Fruit fly (Drosophila melanogaster) whole organism, embryonic: ENCODE measurements around the gene mad2.

ENCODE experiments used
- Asciz ChIP-seq: fragments of 200-800 bp; sonication (Bioruptor generic); optimal IDR thresholded peaks from 2 replicates; lab custom pipeline; 2017; ENCODE audit warnings: missing biosample characterization, mild to moderate bottlenecking, missing genetic modification characterization, missing genetic modification reagents
- BEAF-32 ChIP-seq: fragments of 200-800 bp; sonication (Bioruptor generic); optimal IDR thresholded peaks from 3 replicates; lab custom pipeline; 2017; ENCODE audit warnings: missing biosample characterization, missing genetic modification characterization, mild to moderate bottlenecking, moderate library complexity, missing genetic modification reagents
- Blimp-1 ChIP-seq: fragments of 200-800 bp; sonication (Bioruptor generic); optimal IDR thresholded peaks from 3 replicates; lab custom pipeline; 2018; ENCODE audit warnings: missing biosample characterization, missing genetic modification characterization, mild to moderate bottlenecking, moderate library complexity, missing genetic modification reagents
- C15 ChIP-seq: fragments of 200-800 bp; sonication (Bioruptor generic); IDR thresholded peaks from 3 replicates; pipeline ENCODE4 v1.3.6; 2022; ENCODE audit warnings: missing biosample characterization, missing genetic modification characterization
- CG15073 ChIP-seq: fragments of 200-800 bp; sonication (Bioruptor generic); optimal IDR thresholded peaks from 2 replicates; lab custom pipeline; 2016; ENCODE audit warnings: missing biosample characterization, missing genetic modification characterization
- CG15479 ChIP-seq: fragments of 200-800 bp; sonication (Bioruptor generic); optimal IDR thresholded peaks from 3 replicates; lab custom pipeline; 2019; ENCODE audit warnings: missing biosample characterization, mild to moderate bottlenecking, missing genetic modification characterization, moderate library complexity
- CG15696 ChIP-seq: fragments of 200-800 bp; sonication (Bioruptor generic); optimal IDR thresholded peaks from 2 replicates; lab custom pipeline; 2019; ENCODE audit warnings: missing biosample characterization, mild to moderate bottlenecking, missing genetic modification characterization, moderate library complexity
- CG1792 ChIP-seq: fragments of 200-800 bp; sonication (Bioruptor generic); optimal IDR thresholded peaks from 2 replicates; lab custom pipeline; 2016; ENCODE audit warnings: missing biosample characterization, missing genetic modification characterization
- CG2678 ChIP-seq: fragments of 200-800 bp; sonication (Bioruptor generic); optimal IDR thresholded peaks from 3 replicates; lab custom pipeline; 2019; ENCODE audit warnings: missing biosample characterization, mild to moderate bottlenecking, missing genetic modification characterization, moderate library complexity
- CG30431 ChIP-seq: fragments of 200-800 bp; sonication (Bioruptor generic); optimal IDR thresholded peaks from 2 replicates; lab custom pipeline; 2017; ENCODE audit warnings: missing biosample characterization, missing genetic modification characterization
- CG5245 ChIP-seq: fragments of 200-800 bp; sonication (Bioruptor generic); optimal IDR thresholded peaks from 3 replicates; lab custom pipeline; 2016; ENCODE audit warnings: missing biosample characterization, missing genetic modification characterization
- CHES-1-like ChIP-seq: fragments of 200-800 bp; sonication (Bioruptor generic); optimal IDR thresholded peaks from 2 replicates; lab custom pipeline; 2016; ENCODE audit warnings: missing biosample characterization, missing genetic modification characterization
- D ChIP-seq, 2 experiments: fragments of 200-800 bp in 1 of 2; fragments of >200 bp in 1 of 2; sonication (Bioruptor generic) in 1 of 2; optimal IDR thresholded peaks; 2 replicates in 1 of 2; 3 replicates in 1 of 2; lab custom pipeline; 2017; ENCODE audit warnings: mild to moderate bottlenecking in 1 of 2, missing biosample characterization in 1 of 2, missing genetic modification characterization in 1 of 2, missing genetic modification reagents in 1 of 2
- D19A ChIP-seq: fragments of 200-800 bp; optimal IDR thresholded peaks from 3 replicates; lab custom pipeline; 2019; ENCODE audit warnings: missing biosample characterization, mild to moderate bottlenecking, missing genetic modification characterization, moderate library complexity
- Deaf1 ChIP-seq: fragments of 200-800 bp; optimal IDR thresholded peaks from 3 replicates; lab custom pipeline; 2019; ENCODE audit warnings: missing biosample characterization, mild to moderate bottlenecking, missing genetic modification characterization, moderate library complexity
- Ets65A ChIP-seq: fragments of 200-800 bp; sonication (Bioruptor generic); peaks from one replicate; lab custom pipeline; 2016; ENCODE audit warnings: missing biosample characterization, missing genetic modification characterization
- Gug ChIP-seq: fragments of 200-800 bp; sonication (Bioruptor generic); IDR thresholded peaks from 4 replicates; pipeline ENCODE4 v1.3.6; 2022; ENCODE audit warnings: missing biosample characterization, missing genetic modification characterization
- Kr ChIP-seq: fragments of 200-800 bp; sonication (Bioruptor generic); optimal IDR thresholded peaks from 2 replicates; lab custom pipeline; 2017; ENCODE audit warnings: missing biosample characterization, mild to moderate bottlenecking, missing genetic modification characterization
- Mad ChIP-seq: fragments of 200-800 bp; sonication (Bioruptor generic); optimal IDR thresholded peaks from 2 replicates; lab custom pipeline; 2016; ENCODE audit warnings: missing biosample characterization, missing genetic modification characterization
- Nf-YA ChIP-seq: fragments of 200-800 bp; sonication (Bioruptor generic); IDR thresholded peaks from 2 replicates; pipeline ENCODE4 v1.3.6; 2022; ENCODE audit warnings: missing biosample characterization, missing genetic modification characterization
- Optix ChIP-seq: fragments of 200-800 bp; sonication (Bioruptor generic); IDR thresholded peaks from 3 replicates; pipeline ENCODE4 v1.3.6; 2022; ENCODE audit warnings: missing biosample characterization, missing genetic modification characterization
- Trl ChIP-seq, 3 experiments: fragments of >200 bp in 2 of 3; fragments of 200-800 bp in 1 of 3; sonication (Bioruptor generic) in 1 of 3; optimal IDR thresholded peaks; 2 replicates in 1 of 3; 3 replicates in 2 of 3; lab custom pipeline; 2016 to 2017; ENCODE audit warnings: missing biosample characterization in 1 of 3, missing genetic modification characterization in 1 of 3
- Xrp1 ChIP-seq: fragments of 200-800 bp; sonication (Bioruptor generic); IDR thresholded peaks from 2 replicates; pipeline ENCODE4 v1.3.6; 2022; ENCODE audit warnings: missing biosample characterization, missing genetic modification characterization
- ac ChIP-seq: fragments of 200-800 bp; sonication (Bioruptor generic); optimal IDR thresholded peaks from 3 replicates; lab custom pipeline; 2017; ENCODE audit warnings: missing biosample characterization, mild to moderate bottlenecking, missing genetic modification characterization
- caup ChIP-seq: fragments of 200-800 bp; sonication (Bioruptor generic); optimal IDR thresholded peaks from 3 replicates; lab custom pipeline; 2017; ENCODE audit warnings: missing biosample characterization, mild to moderate bottlenecking, missing genetic modification characterization, moderate library complexity; ENCODE audit not compliant: severe bottlenecking
- croc ChIP-seq: fragments of 200-800 bp; sonication (Bioruptor generic); conservative IDR thresholded peaks from 3 replicates; pipeline ENCODE4 v1.3.6; 2022; ENCODE audit warnings: missing biosample characterization, missing genetic modification characterization
- crp ChIP-seq, 2 experiments: fragments of 200-800 bp; sonication (Bioruptor generic); optimal IDR thresholded peaks; 2 replicates in 1 of 2; 3 replicates in 1 of 2; lab custom pipeline; 2017; ENCODE audit warnings: missing biosample characterization in 2 of 2, missing genetic modification characterization in 2 of 2, mild to moderate bottlenecking in 1 of 2, moderate library complexity in 1 of 2
- grau ChIP-seq: fragments of 200-800 bp; optimal IDR thresholded peaks from 3 replicates; lab custom pipeline; 2019; ENCODE audit warnings: missing biosample characterization, mild to moderate bottlenecking, missing genetic modification characterization, moderate library complexity
- hth ChIP-seq: fragments of >200 bp; optimal IDR thresholded peaks from 2 replicates; lab custom pipeline; 2017; ENCODE audit warnings: inconsistent platforms
- pnt ChIP-seq: fragments of 200-800 bp; sonication (Bioruptor generic); optimal IDR thresholded peaks from 3 replicates; lab custom pipeline; 2016; ENCODE audit warnings: missing biosample characterization, missing genetic modification characterization
- sens ChIP-seq: fragments of 200-800 bp; sonication (Bioruptor generic); peaks from one replicate; lab custom pipeline; 2016; ENCODE audit warnings: missing biosample characterization, missing genetic modification characterization
- shn ChIP-seq: fragments of 200-800 bp; sonication (Bioruptor generic); optimal IDR thresholded peaks from 3 replicates; lab custom pipeline; 2016; ENCODE audit warnings: missing biosample characterization, missing genetic modification characterization
- tin ChIP-seq: fragments of 200-800 bp; sonication (Bioruptor generic); optimal IDR thresholded peaks from 3 replicates; lab custom pipeline; 2016; ENCODE audit warnings: missing biosample characterization, missing genetic modification characterization
- vfl ChIP-seq: fragments of 200-800 bp; sonication (Bioruptor generic); optimal IDR thresholded peaks from 2 replicates; lab custom pipeline; 2016; ENCODE audit warnings: missing biosample characterization, missing genetic modification characterization
- zen ChIP-seq: fragments of 200-800 bp; sonication (Bioruptor generic); optimal IDR thresholded peaks from 3 replicates; lab custom pipeline; 2018; ENCODE audit warnings: missing biosample characterization, mild to moderate bottlenecking, missing genetic modification characterization, moderate library complexity

The mad2 gene

DNA sequence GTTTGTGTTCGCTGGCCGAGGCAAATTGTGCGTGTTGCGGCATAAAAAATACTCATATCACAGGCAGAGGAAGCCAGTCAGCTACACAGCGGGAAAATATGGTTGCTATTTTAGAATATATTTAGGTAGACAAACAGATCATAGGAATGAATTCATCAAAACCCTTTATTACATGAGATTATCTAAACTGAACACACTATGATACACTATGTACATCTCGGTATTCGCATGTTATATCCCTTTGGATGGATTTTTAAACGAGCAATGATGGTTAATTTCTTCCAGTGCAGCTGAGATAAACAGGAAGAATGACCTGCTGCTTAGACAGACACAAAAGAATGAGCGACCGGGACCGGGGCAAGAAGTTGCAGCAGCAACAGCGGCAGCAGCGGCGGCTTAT is 44.0 kb upstream of the mad2 start (continued):
- TF ChIP-seq D (optimal IDR thresholded peaks at IDR 0.05; lab: Kevin White, UChicago), result no peak
- TF ChIP-seq D (GFP tag; optimal IDR thresholded peaks at IDR 0.05; lab: Kevin White, UChicago), result peak; percentile 39
- TF ChIP-seq D19A, result peak; percentile 49
- peak; percentile 95 for TF ChIP-seq CG15696 (tag; lab: Kevin White, UChicago)
- TF ChIP-seq caup, result no peak
- no peak for TF ChIP-seq Gug (GFP tag; lab: Robert Waterston, UW)
- peak; percentile 20 for TF ChIP-seq tin
- TF ChIP-seq Mad (GFP tag; lab: Kevin White, UChicago), result peak; percentile 5
- TF ChIP-seq vfl (GFP tag; lab: Kevin White, UChicago), result no peak
- TF ChIP-seq CG5245, result peak; percentile 9
- TF ChIP-seq Blimp-1 (GFP tag; lab: Kevin White, UChicago), result peak; percentile 3
- TF ChIP-seq CG15479 (GFP tag; lab: Kevin White, UChicago), result peak; percentile 87
- TF ChIP-seq pnt, result peak; percentile 16
- TF ChIP-seq grau (tag; lab: Kevin White, UChicago), result peak; percentile 38
- no peak for TF ChIP-seq CHES-1-like
- TF ChIP-seq shn, result peak; percentile 39
- peak; percentile 16; the same call in 1 of the 3 replicates for TF ChIP-seq croc (GFP tag; lab: Robert Waterston, UW)
- TF ChIP-seq, all 482 proteins: peak for 110

DNA sequence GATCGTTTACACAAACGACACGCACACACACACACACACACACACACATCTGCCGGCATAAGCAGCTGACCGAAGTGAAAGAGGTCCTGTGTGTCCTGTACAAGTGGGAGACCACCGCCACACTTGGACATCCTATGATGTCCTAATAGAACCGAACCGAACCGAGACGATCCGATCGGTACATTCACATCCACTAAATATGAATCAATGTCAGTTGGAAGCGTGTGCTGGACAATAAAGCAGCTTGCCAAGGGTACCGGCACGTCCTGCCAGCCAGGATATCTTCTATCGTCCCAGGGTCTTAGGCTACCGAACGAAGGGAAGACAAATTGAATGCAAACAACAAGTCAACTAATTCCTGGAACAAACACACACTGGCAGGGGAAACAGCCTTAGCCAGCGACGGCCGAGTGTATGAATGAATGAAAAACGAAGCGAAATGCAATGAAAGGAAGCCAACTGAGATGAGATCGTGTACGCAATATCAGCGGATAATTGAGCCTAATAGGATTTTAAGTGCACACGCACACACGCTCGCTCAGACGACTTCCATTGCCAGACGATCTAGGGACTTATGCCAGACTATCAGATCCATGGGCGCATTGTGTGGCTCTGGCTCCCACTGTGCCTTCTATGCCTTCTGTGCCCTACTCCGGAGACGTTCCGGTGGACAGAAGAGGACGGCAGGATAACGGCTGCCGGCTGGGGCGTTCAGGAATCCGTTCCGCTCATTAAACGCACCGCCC is 43.4 kb upstream of the mad2 start:
- TF ChIP-seq Asciz, result no peak
- peak; percentile 33 for TF ChIP-seq ac (GFP tag; lab: Kevin White, UChicago)
- TF ChIP-seq Kr (GFP tag; lab: Kevin White, UChicago), result peak; percentile 60
- TF ChIP-seq zen (tag; lab: Kevin White, UChicago), result peak; percentile 96
- no peak for TF ChIP-seq CG1792 (GFP tag; lab: Kevin White, UChicago)
- peak; percentile 94 for TF ChIP-seq D (optimal IDR thresholded peaks at IDR 0.05; lab: Kevin White, UChicago)
- no peak for TF ChIP-seq D (GFP tag; optimal IDR thresholded peaks at IDR 0.05; lab: Kevin White, UChicago)
- peak; percentile 57 for TF ChIP-seq sens
- TF ChIP-seq hth (lab: Kevin White, UChicago), result peak; percentile 78

DNA sequence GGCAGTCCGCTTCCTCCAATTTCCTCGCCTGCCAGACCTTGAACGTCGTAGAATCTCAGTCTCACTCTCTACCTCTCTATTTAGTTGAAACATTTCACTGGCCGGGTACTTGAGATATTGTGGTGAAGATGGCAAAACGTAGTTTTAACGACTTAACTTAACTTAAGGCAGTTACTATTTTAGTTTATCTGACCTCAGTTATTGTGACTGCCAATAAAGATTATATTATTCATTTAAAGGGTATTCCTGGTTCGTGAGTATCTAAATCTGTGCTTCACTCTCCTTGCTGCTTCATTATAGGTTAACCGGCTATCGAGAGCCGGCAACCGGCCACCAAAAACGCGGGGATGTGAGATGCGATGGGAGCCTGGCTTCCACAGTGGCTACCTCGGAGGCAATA is 42.2 kb upstream of the mad2 start:
- TF ChIP-seq BEAF-32 (GFP tag; lab: Kevin White, UChicago) (no peak), Ets65A (peak; percentile 64), Trl (optimal IDR thresholded peaks at IDR 0.05; lab: Kevin White, UChicago) (no peak), Trl (GFP tag; optimal IDR thresholded peaks at IDR 0.05; lab: Kevin White, UChicago) (no peak), Nf-YA (GFP tag; lab: Robert Waterston, UW) (no peak), CG15073 (GFP tag; lab: Kevin White, UChicago) (no peak), Xrp1 (GFP tag; lab: Robert Waterston, UW) (0 out of 2 replicates have a peak, but pooled peaks have one; percentile 9), CG30431 (no peak), D19A (peak; percentile 17), Optix (GFP tag; lab: Robert Waterston, UW) (no peak), Deaf1 (tag; lab: Kevin White, UChicago) (no peak), CG2678 (no peak), C15 (no peak), sens (peak; percentile 21), crp (GFP tag; optimal IDR thresholded peaks at IDR 0.05; lab: Kevin White, UChicago) (no peak)
